Worm (Caenorhabditis elegans): ENCODE measurements around the gene nta-1.

Gene nta-1

DNA sequence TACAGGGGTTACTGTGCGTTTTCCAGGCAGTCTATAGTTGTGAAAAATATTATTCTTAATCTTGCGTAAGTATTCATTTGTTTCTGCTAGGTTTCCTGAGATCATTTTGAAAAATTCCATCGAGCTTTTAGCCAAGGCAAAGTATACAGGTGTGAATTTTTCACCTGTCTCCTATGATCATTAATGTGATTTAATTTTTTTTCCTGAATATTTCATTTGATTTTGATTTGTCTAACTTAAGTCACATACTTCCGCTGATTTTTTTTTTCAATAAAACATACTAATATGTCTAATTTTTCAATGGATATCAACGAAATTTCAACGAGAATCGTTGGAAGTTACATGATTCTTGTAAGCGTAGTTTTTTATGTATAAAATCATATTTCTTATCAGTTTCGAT is 38.3 kb downstream of the nta-1 start, which contains the start of gene srx-108:
Gene srx-108, plus strand, starts transcription at position 301 of the 400 bp plus-strand sequence.
- no peak for TF ChIP-seq mel-28 (tag; optimal IDR thresholded peaks at IDR 0.05; ENCODE audit: borderline replicate concordance)
- TF ChIP-seq snpc-3.4 (tag; optimal IDR thresholded peaks at IDR 0.05), result no peak
- TF ChIP-seq sdz-38 (tag; optimal IDR thresholded peaks at IDR 0.05), result no peak
- no peak for TF ChIP-seq B0261.1 (tag; optimal IDR thresholded peaks at IDR 0.05)
- TF ChIP-seq nhr-80 (tag; optimal IDR thresholded peaks at IDR 0.05), result no peak
- no peak for TF ChIP-seq K12H6.12 (tag; optimal IDR thresholded peaks at IDR 0.05)
- no peak for TF ChIP-seq somi-1 (GFP tag; optimal IDR thresholded peaks at IDR 0.05)
- TF ChIP-seq snpc-1.3 (tag; optimal IDR thresholded peaks at IDR 0.05; ENCODE audit: insufficient read depth), result no peak
- TF ChIP-seq madf-6 (GFP tag; IDR thresholded peaks at IDR 0.05), result no peak
- no peak for TF ChIP-seq attf-5 (GFP tag; optimal IDR thresholded peaks at IDR 0.05)
- TF ChIP-seq Y56A3A.18 (GFP tag; IDR thresholded peaks at IDR 0.05), result no peak
- no peak for TF ChIP-seq hrde-1 (tag; optimal IDR thresholded peaks at IDR 0.05; ENCODE audit: borderline replicate concordance)
- no peak for TF ChIP-seq Y53F4B.3 (GFP tag; IDR thresholded peaks at IDR 0.05)
- TF ChIP-seq dox-1 (GFP tag; IDR thresholded peaks at IDR 0.05), result no peak

DNA sequence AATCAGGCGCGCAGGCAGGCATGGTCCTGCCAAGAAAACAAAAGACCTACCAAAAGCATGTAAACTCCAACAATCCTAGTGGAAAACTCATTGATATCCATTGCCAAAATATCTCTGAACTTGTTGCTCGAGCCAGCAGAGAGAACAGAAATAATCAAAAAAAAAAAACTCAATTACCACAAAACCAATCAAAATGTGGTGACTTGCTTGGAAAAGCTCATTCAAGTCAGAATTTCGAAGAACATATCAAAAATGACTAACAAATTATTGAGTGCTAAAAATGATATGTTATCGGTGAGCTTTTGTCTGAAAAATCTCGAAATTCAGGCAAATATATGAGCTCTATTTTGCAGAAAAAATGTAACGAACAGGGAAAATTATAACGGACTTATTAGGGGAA is 42.3 kb downstream of the nta-1 start, which contains the start of gene srx-105:
Gene srx-105, minus strand, starts transcription at position 101 of the 400 bp plus-strand sequence.
- no peak for TF ChIP-seq tbx-9 (tag; optimal IDR thresholded peaks at IDR 0.05; ENCODE audit: borderline replicate concordance)

DNA sequence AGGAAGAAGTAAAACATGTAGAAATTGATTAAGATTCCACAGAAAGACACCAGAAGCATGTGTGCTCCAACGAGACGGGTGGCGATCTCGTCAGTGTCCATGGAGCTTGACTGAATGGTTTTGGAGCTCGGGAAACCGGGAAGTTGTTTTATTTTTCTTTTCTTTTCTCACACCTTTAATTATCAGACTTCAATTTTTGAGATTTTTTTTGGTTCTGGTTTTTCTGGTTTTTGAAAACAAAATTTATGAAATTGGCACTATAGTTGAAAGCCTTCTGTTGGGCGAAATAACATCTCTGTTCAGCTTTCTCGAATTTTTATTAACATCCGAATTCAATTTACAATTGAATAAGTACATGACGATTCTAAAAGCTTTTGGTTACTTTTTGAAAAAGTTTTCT is 44.0 kb downstream of the nta-1 start, which contains the start of gene srx-104:
Gene srx-104, minus strand, starts transcription at position 101 of the 400 bp plus-strand sequence.
- TF ChIP-seq athp-1 (tag; optimal IDR thresholded peaks at IDR 0.05) (no peak), nhr-90 (tag; optimal IDR thresholded peaks at IDR 0.05) (no peak), egl-44 (GFP tag; IDR thresholded peaks at IDR 0.05) (no peak), let-526 (GFP tag; IDR thresholded peaks at IDR 0.05) (no peak), tbx-9 (tag; optimal IDR thresholded peaks at IDR 0.05; ENCODE audit: borderline replicate concordance) (no peak), K11D2.4 (GFP tag; IDR thresholded peaks at IDR 0.05) (no peak)

DNA sequence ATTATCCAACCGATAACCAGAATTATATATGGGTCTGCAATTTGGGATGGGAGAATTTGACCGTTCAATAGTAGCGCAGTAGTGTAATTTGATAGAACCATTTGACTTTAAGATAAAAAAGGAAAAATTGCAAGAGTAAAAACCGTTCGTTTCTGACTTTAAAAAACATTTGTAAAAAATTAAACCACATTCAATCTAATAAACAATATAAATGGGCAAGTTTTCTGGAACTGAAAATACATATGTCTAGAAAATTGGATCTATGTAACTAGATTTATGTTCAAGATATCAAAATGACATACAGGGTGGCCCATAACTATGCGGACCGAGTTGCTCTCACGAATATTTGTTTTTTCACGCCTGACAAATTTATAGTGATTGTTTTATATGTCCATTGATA is 49.0 kb downstream of the nta-1 start, which contains the start of gene srx-102:
Gene srx-102, minus strand, starts transcription at position 101 of the 400 bp plus-strand sequence.
- no peak for TF ChIP-seq mcd-1 (GFP tag; IDR thresholded peaks at IDR 0.05)
- TF ChIP-seq rcor-1 (GFP tag; IDR thresholded peaks at IDR 0.05), result no peak
- TF ChIP-seq F52B5.7 (tag; optimal IDR thresholded peaks at IDR 0.05), result no peak
- TF ChIP-seq xnd-1 (tag; optimal IDR thresholded peaks at IDR 0.05), result no peak
- TF ChIP-seq dpff-1 (tag; optimal IDR thresholded peaks at IDR 0.05), result no peak
- no peak for TF ChIP-seq athp-1 (tag; optimal IDR thresholded peaks at IDR 0.05)
- TF ChIP-seq tbp1 (GFP tag; optimal IDR thresholded peaks at IDR 0.05), result no peak
- no peak for TF ChIP-seq Y53F4B.3 (GFP tag; IDR thresholded peaks at IDR 0.05)
- no peak for TF ChIP-seq mxl-1 (tag; optimal IDR thresholded peaks at IDR 0.05)
- no peak for TF ChIP-seq madf-8 (GFP tag; conservative IDR thresholded peaks at IDR 0.05)
- TF ChIP-seq ceh-27 (GFP tag; optimal IDR thresholded peaks at IDR 0.05), result no peak
- no peak for TF ChIP-seq sdz-38 (tag; optimal IDR thresholded peaks at IDR 0.05)
- no peak for TF ChIP-seq F49E8.2 (tag; optimal IDR thresholded peaks at IDR 0.05; ENCODE audit: insufficient read depth)
- TF ChIP-seq bed-2 (GFP tag; IDR thresholded peaks at IDR 0.05), result no peak
- TF ChIP-seq atf-7 (tag; optimal IDR thresholded peaks at IDR 0.05), result no peak

Data from whole organism, young adult.